2 fruit fly cellular contexts compared by ENCODE assay signal in the genomic region with DNA sequence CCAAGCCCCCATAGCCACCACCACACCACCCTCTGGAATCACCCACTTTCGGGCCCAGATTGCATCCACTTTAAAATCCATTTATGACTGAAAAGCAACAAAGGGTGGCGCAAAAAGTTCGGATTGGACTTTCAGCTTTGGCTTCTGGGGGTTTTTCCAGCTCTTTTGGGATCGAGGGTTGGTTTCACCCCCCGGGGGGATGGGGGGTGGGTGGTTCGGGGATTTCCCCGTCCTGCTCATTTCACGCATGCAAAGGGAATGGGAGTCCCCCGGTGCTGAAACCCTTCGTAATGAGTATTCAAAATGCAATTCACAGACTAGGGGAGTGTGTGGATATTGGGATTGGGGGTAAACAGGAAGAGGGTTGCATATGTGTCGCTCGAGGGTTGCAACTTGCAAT.
TF ChIP-seq lines count a peak whose summit lies in the region.

No protein-coding gene starts in this region.

- TF ChIP-seq CTCF in whole organism, embryonic (GFP tag; optimal IDR thresholded peaks at IDR 0.05; lab: Kevin White, UChicago): no peak

TF ChIP-seq in whole organism, embryonic, 481 proteins besides CTCF, POLR2A, EP300 and RAD21:
- TF ChIP-seq org-1 (GFP tag; optimal IDR thresholded peaks at IDR 0.05; lab: Kevin White, UChicago): no peak
- TF ChIP-seq gem (tag; optimal IDR thresholded peaks at IDR 0.05; lab: Kevin White, UChicago): no peak
- TF ChIP-seq B-H2 (GFP tag; optimal IDR thresholded peaks at IDR 0.05; lab: Kevin White, UChicago): no peak
- TF ChIP-seq CG12104 (GFP tag; optimal IDR thresholded peaks at IDR 0.05; lab: Kevin White, UChicago): no peak
- TF ChIP-seq CrebB (tag; optimal IDR thresholded peaks at IDR 0.05; lab: Kevin White, UChicago): no peak
- no peak for TF ChIP-seq Hand (GFP tag; optimal IDR thresholded peaks at IDR 0.05; lab: Kevin White, UChicago)
- no peak for TF ChIP-seq ac (GFP tag; optimal IDR thresholded peaks at IDR 0.05; lab: Kevin White, UChicago)
- no peak for TF ChIP-seq Nf-YC (tag; optimal IDR thresholded peaks at IDR 0.05; lab: Kevin White, UChicago)
- peak; percentile 27 for TF ChIP-seq pros (GFP tag; optimal IDR thresholded peaks at IDR 0.05; lab: Kevin White, UChicago)
- TF ChIP-seq crol (GFP tag; IDR thresholded peaks at IDR 0.05; lab: Robert Waterston, UW): peak; percentile 62
- TF ChIP-seq sr (GFP tag; IDR thresholded peaks at IDR 0.05; lab: Robert Waterston, UW): no peak
- TF ChIP-seq oc (tag; optimal IDR thresholded peaks at IDR 0.05; lab: Kevin White, UChicago): peak; percentile 26
- TF ChIP-seq E2f1 (GFP tag; IDR thresholded peaks at IDR 0.05; lab: Robert Waterston, UW): no peak
- no peak for TF ChIP-seq CG18599 (GFP tag; optimal IDR thresholded peaks at IDR 0.05; lab: Kevin White, UChicago)
- no peak for TF ChIP-seq CG1832 (GFP tag; optimal IDR thresholded peaks at IDR 0.05; lab: Kevin White, UChicago)
- peak; percentile 45; the same call in 1 of the 2 replicates for TF ChIP-seq seq (GFP tag; IDR thresholded peaks at IDR 0.05; lab: Robert Waterston, UW)
- no peak for TF ChIP-seq Antp (GFP tag; optimal IDR thresholded peaks at IDR 0.05; lab: Kevin White, UChicago)
TF ChIP-seq in whole organism, embryonic: peak in this region for 4.

TF ChIP-seq in whole organism, wandering third instar larva, 38 proteins besides CTCF, POLR2A, EP300 and RAD21:
- no peak for TF ChIP-seq Dif (GFP tag; optimal IDR thresholded peaks at IDR 0.05; lab: Kevin White, UChicago; ENCODE audit: partially characterized antibody)
- no peak for TF ChIP-seq rgr (GFP tag; optimal IDR thresholded peaks at IDR 0.05; lab: Kevin White, UChicago)
- TF ChIP-seq Rel (GFP tag; optimal IDR thresholded peaks at IDR 0.05; lab: Kevin White, UChicago): no peak
- peak; percentile 86 for TF ChIP-seq Rel (tag; optimal IDR thresholded peaks at IDR 0.05; lab: Kevin White, UChicago)
- no peak for TF ChIP-seq Myc (optimal IDR thresholded peaks at IDR 0.05; lab: Kevin White, UChicago)
- TF ChIP-seq Dfd (GFP tag; optimal IDR thresholded peaks at IDR 0.05; lab: Kevin White, UChicago): peak; percentile 96
- no peak for TF ChIP-seq dsf (GFP tag; optimal IDR thresholded peaks at IDR 0.05; lab: Kevin White, UChicago; ENCODE audit: borderline replicate concordance)

Comparison
In these comparisons a context has a peak if more than half of its experiments do, and no peak if none do; other contexts are left out.
1. Of the 10 proteins assayed by ChIP-seq in both whole organism, embryonic and whole organism, wandering third instar larva: peak only in whole organism, embryonic: none; only in whole organism, wandering third instar larva: Dfd; in both: none; in neither: 9.